Worm (Caenorhabditis elegans): ENCODE measurements around the gene Y69E1A.8.

Gene Y69E1A.8

DNA sequence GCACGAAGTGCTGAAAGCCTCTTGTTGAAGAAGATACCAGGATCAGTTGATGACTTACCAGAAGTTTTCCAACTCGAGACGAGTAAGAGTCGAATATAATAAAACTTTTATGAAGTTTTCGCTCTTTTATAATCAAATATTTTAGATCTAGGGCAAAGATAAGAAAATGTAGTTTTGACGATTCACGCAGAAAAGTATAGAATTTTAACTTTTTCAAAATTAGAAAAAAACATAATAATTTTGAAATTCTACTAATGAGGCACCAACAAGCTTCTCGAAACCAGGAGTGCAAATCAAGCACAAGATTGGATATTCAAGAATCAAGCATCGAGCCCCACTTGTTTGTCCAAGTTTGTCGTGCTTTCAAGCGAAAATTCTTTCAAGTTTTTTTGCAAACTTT lies 17.6 kb upstream of the Y69E1A.8 start, which contains the start of gene Y69E1A.1:
Gene Y69E1A.1 (minus strand): TSS at position 101 of the 400 bp plus-strand sequence.
- TF ChIP-seq mep-1 (tag; optimal IDR thresholded peaks at IDR 0.05) (no peak), ztf-11 (tag; optimal IDR thresholded peaks at IDR 0.05) (no peak)

DNA sequence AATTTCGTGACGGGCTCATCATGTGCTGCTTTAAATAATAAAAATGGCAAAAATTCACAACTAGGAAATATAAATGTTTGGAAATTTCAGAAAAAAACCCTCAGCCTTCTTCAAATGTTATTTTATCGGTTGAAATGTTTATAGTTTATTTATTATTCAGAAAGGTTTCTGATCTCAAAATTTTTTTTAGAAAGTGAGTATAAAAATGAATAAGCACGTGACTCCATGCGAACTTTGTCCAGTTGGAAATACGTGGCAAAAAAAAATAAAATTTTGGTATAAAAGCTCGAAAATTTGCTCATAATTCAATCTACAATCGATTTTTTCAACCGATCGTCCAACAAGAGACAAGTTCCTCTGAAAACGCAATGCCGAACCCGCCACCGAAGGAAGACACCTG lies 16.9 kb upstream of the Y69E1A.8 start, which contains the start of gene nsph-3.1:
Gene nsph-3.1 (plus strand): TSS at position 301 of the 400 bp plus-strand sequence.
- TF ChIP-seq fos-1 (tag; optimal IDR thresholded peaks at IDR 0.05) (no peak), Y105C5A.15 (GFP tag; IDR thresholded peaks at IDR 0.05) (no peak), nhr-102 (tag; optimal IDR thresholded peaks at IDR 0.05) (no peak), aly-2 (tag; optimal IDR thresholded peaks at IDR 0.05) (no peak), lim-7 (GFP tag; IDR thresholded peaks at IDR 0.05) (no peak), mdt-29 (GFP tag; IDR thresholded peaks at IDR 0.05) (no peak), madf-5 (GFP tag; IDR thresholded peaks at IDR 0.05) (no peak), lin-39 (tag; optimal IDR thresholded peaks at IDR 0.05) (no peak), mxl-3 (GFP tag; optimal IDR thresholded peaks at IDR 0.05) (no peak), spr-3 (GFP tag; optimal IDR thresholded peaks at IDR 0.05) (no peak), F37D6.2 (tag; optimal IDR thresholded peaks at IDR 0.05) (no peak), pqm-1 (tag; optimal IDR thresholded peaks at IDR 0.05) (no peak), nhr-76 (tag; optimal IDR thresholded peaks at IDR 0.05) (no peak), daf-12 (tag; optimal IDR thresholded peaks at IDR 0.05) (no peak), set-16 (GFP tag; IDR thresholded peaks at IDR 0.05) (no peak), ztf-7 (tag; optimal IDR thresholded peaks at IDR 0.05) (no peak), ama-1 (optimal IDR thresholded peaks at IDR 0.05) (no peak), nhr-10 (tag; optimal IDR thresholded peaks at IDR 0.05) (no peak), lin-29 (GFP tag; IDR thresholded peaks at IDR 0.05) (no peak)

- TF ChIP-seq madf-5 (GFP tag; IDR thresholded peaks at IDR 0.05) (no peak), unc-62 (GFP tag; optimal IDR thresholded peaks at IDR 0.05 in 1 of 2) (peak in 1 of 2 experiments; percentile 92), unc-62 (tag; optimal IDR thresholded peaks at IDR 0.05) (no peak), saeg-2 (GFP tag; IDR thresholded peaks at IDR 0.05) (no peak), nhr-102 (tag; optimal IDR thresholded peaks at IDR 0.05) (no peak), gei-8 (GFP tag; optimal IDR thresholded peaks at IDR 0.05) (peak; percentile 16)
These were observed 15.8 kb upstream of the Y69E1A.8 start for ce11 chrIV:10950363-10951214.

DNA sequence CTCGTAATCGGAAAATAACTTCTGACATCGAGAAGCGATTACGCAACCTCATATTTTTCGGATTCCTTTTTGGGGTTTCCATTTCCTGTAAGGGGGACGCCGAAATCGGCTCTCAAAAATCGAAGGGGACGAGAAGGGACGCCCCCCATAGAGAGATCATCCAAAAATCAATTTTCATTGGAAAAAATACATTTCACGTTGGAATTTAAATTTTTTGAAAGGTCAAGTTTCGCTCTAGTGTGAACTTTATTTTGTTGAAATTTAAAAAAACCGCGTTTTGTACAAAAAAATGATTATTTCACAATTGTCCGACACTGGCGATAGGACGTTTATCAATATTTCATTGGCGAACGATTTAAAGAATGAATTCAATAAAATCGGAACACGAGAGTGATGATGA lies 14.4 kb upstream of the Y69E1A.8 start, which contains the start of gene Y69E1A.3:
Gene Y69E1A.3 (plus strand): TSS at position 301 of the 400 bp plus-strand sequence.
- TF ChIP-seq set-16 (GFP tag; IDR thresholded peaks at IDR 0.05) (no peak), spr-1 (tag; optimal IDR thresholded peaks at IDR 0.05) (no peak), nhr-41 (GFP tag; IDR thresholded peaks at IDR 0.05) (no peak), daf-19 (GFP tag; conservative IDR thresholded peaks at IDR 0.05) (no peak), nhr-77 (tag; optimal IDR thresholded peaks at IDR 0.05) (no peak), nhr-28 (tag; optimal IDR thresholded peaks at IDR 0.05) (no peak), F10B5.3 (tag; optimal IDR thresholded peaks at IDR 0.05) (no peak), nhr-10 (tag; optimal IDR thresholded peaks at IDR 0.05) (no peak), madf-9 (GFP tag; conservative IDR thresholded peaks at IDR 0.05) (no peak), spr-3 (GFP tag; optimal IDR thresholded peaks at IDR 0.05) (no peak), R02D3.7 (tag; optimal IDR thresholded peaks at IDR 0.05) (no peak), lim-7 (GFP tag; IDR thresholded peaks at IDR 0.05) (no peak), F49E8.2 (tag; optimal IDR thresholded peaks at IDR 0.05; ENCODE audit: borderline replicate concordance) (no peak), pqm-1 (tag; optimal IDR thresholded peaks at IDR 0.05) (no peak), gei-8 (GFP tag; optimal IDR thresholded peaks at IDR 0.05) (no peak), ZK337.2 (GFP tag; IDR thresholded peaks at IDR 0.05) (no peak), mdt-29 (GFP tag; IDR thresholded peaks at IDR 0.05) (no peak), madf-5 (GFP tag; IDR thresholded peaks at IDR 0.05) (no peak)
